Fruit fly (Drosophila melanogaster) whole organism, embryonic: ENCODE measurements around the gene Spn38F.
A peak's percentile ranks its signal among the peaks of the same experiment; 100 is the strongest.

Experiments
- Adf1 ChIP-seq: fragments of 200-800 bp; sonication (Bioruptor generic); IDR thresholded peaks from 2 replicates; pipeline ENCODE4 v1.3.6; 2022; ENCODE audit warnings: missing biosample characterization, missing genetic modification characterization
- Atf6 ChIP-seq: fragments of 200-800 bp; sonication (Bioruptor generic); IDR thresholded peaks from 2 replicates; pipeline ENCODE4 v1.3.6; 2022; ENCODE audit warnings: missing biosample characterization, missing genetic modification characterization
- C15 ChIP-seq: fragments of 200-800 bp; sonication (Bioruptor generic); IDR thresholded peaks from 3 replicates; pipeline ENCODE4 v1.3.6; 2022; ENCODE audit warnings: missing biosample characterization, missing genetic modification characterization
- CG10543 ChIP-seq: fragments of 200-800 bp; sonication (Bioruptor generic); optimal IDR thresholded peaks from 3 replicates; lab custom pipeline; 2017; ENCODE audit warnings: missing biosample characterization, mild to moderate bottlenecking, missing genetic modification characterization, moderate library complexity
- CG11456 ChIP-seq: fragments of 200-800 bp; sonication (Bioruptor generic); IDR thresholded peaks from 3 replicates; pipeline ENCODE4 v1.3.6; 2022; ENCODE audit warnings: missing biosample characterization, missing genetic modification characterization
- CG12071 ChIP-seq: fragments of 200-800 bp; sonication (Bioruptor generic); optimal IDR thresholded peaks from 3 replicates; lab custom pipeline; 2018; ENCODE audit warnings: missing biosample characterization, mild to moderate bottlenecking, missing genetic modification characterization
- CG12769 ChIP-seq: fragments of 200-800 bp; sonication (Bioruptor generic); optimal IDR thresholded peaks from 2 replicates; lab custom pipeline; 2019; ENCODE audit warnings: missing biosample characterization, mild to moderate bottlenecking, missing genetic modification characterization, moderate library complexity
- CG13287 ChIP-seq: fragments of 200-800 bp; sonication (Bioruptor generic); IDR thresholded peaks from 2 replicates; pipeline ENCODE4 v1.3.6; 2022; ENCODE audit warnings: missing biosample characterization, missing genetic modification characterization; ENCODE audit not compliant: partially characterized antibody
- CG15479 ChIP-seq: fragments of 200-800 bp; sonication (Bioruptor generic); optimal IDR thresholded peaks from 3 replicates; lab custom pipeline; 2019; ENCODE audit warnings: missing biosample characterization, mild to moderate bottlenecking, missing genetic modification characterization, moderate library complexity
- CG2199 ChIP-seq: fragments of 200-800 bp; sonication (Bioruptor generic); IDR thresholded peaks from 3 replicates; pipeline ENCODE4 v1.3.6; 2022; ENCODE audit warnings: missing biosample characterization, missing genetic modification characterization
- CG30431 ChIP-seq: fragments of 200-800 bp; sonication (Bioruptor generic); optimal IDR thresholded peaks from 2 replicates; lab custom pipeline; 2017; ENCODE audit warnings: missing biosample characterization, missing genetic modification characterization
- CG31365 ChIP-seq: fragments of 200-800 bp; sonication (Bioruptor generic); optimal IDR thresholded peaks from 2 replicates; lab custom pipeline; 2018; ENCODE audit warnings: missing biosample characterization, mild to moderate bottlenecking, missing genetic modification characterization
- CG31388 ChIP-seq: fragments of 200-800 bp; sonication (Bioruptor generic); optimal IDR thresholded peaks from 2 replicates; lab custom pipeline; 2016; ENCODE audit warnings: missing biosample characterization, missing genetic modification characterization
- CG34224 ChIP-seq: fragments of 200-800 bp; sonication (Bioruptor generic); IDR thresholded peaks from 3 replicates; pipeline ENCODE4 v1.3.6; 2022; ENCODE audit warnings: missing biosample characterization, missing genetic modification characterization; ENCODE audit not compliant: partially characterized antibody
- CG42726 ChIP-seq: fragments of 200-800 bp; sonication (Bioruptor generic); IDR thresholded peaks from 2 replicates; pipeline ENCODE4 v1.3.6; 2022; ENCODE audit warnings: missing biosample characterization, missing genetic modification characterization; ENCODE audit not compliant: partially characterized antibody
- CG6254 ChIP-seq: fragments of 200-800 bp; sonication (Bioruptor generic); optimal IDR thresholded peaks from 3 replicates; lab custom pipeline; 2017; ENCODE audit warnings: mild to moderate bottlenecking, missing biosample characterization, missing genetic modification reagents, missing genetic modification characterization
- Dp ChIP-seq: fragments of 200-800 bp; sonication (Bioruptor generic); optimal IDR thresholded peaks from 2 replicates; lab custom pipeline; 2018; ENCODE audit warnings: missing biosample characterization, mild to moderate bottlenecking, missing genetic modification characterization, moderate library complexity
- Drgx ChIP-seq: fragments of 200-800 bp; sonication (Bioruptor generic); IDR thresholded peaks from 2 replicates; pipeline ENCODE4 v1.3.6; 2022; ENCODE audit warnings: missing biosample characterization, missing genetic modification characterization
- HLH54F ChIP-seq: fragments of 200-800 bp; sonication (Bioruptor generic); optimal IDR thresholded peaks from 3 replicates; lab custom pipeline; 2016; ENCODE audit warnings: missing biosample characterization, missing genetic modification characterization
- Hmr ChIP-seq: fragments of 200-800 bp; sonication (Bioruptor generic); optimal IDR thresholded peaks from 3 replicates; lab custom pipeline; 2017; ENCODE audit warnings: mild to moderate bottlenecking, missing biosample characterization, missing genetic modification reagents, missing genetic modification characterization
- MBD-R2 ChIP-seq: fragments of 200-800 bp; sonication (Bioruptor generic); IDR thresholded peaks from 2 replicates; pipeline ENCODE4 v1.3.6; 2022; ENCODE audit warnings: missing biosample characterization, missing genetic modification characterization
- Med ChIP-seq: fragments of 200-800 bp; sonication (Bioruptor generic); peaks from one replicate; lab custom pipeline; 2016; ENCODE audit warnings: missing biosample characterization, missing genetic modification characterization, mild to moderate bottlenecking, inconsistent platforms, moderate library complexity
- Pdp1 ChIP-seq, 2 experiments: fragments of 200-800 bp; sonication (Bioruptor generic); optimal IDR thresholded peaks; 3 replicates each; lab custom pipeline; 2016; ENCODE audit warnings: missing biosample characterization in 2 of 2, missing genetic modification characterization in 2 of 2, mild to moderate bottlenecking in 1 of 2, moderate library complexity in 1 of 2
- Scr ChIP-seq: fragments of 200-800 bp; sonication (Bioruptor generic); IDR thresholded peaks from 2 replicates; pipeline ENCODE4 v1.3.6; 2022; ENCODE audit warnings: missing biosample characterization, missing genetic modification characterization; ENCODE audit not compliant: partially characterized antibody
- Stat92E ChIP-seq, 3 experiments: fragments of >200 bp in 2 of 3; fragments of 200-800 bp in 1 of 3; sonication (Bioruptor generic) in 1 of 3; optimal IDR thresholded peaks; 2 replicates each; lab custom pipeline; 2017 to 2019; ENCODE audit warnings: missing biosample characterization in 3 of 3, missing genetic modification characterization in 3 of 3, mild to moderate bottlenecking in 1 of 3, moderate library complexity in 1 of 3
- Xbp1 ChIP-seq: fragments of 200-800 bp; sonication (Bioruptor generic); optimal IDR thresholded peaks from 3 replicates; lab custom pipeline; 2016; ENCODE audit warnings: missing biosample characterization, mild to moderate bottlenecking, missing genetic modification characterization
- Xrp1 ChIP-seq: fragments of 200-800 bp; sonication (Bioruptor generic); IDR thresholded peaks from 2 replicates; pipeline ENCODE4 v1.3.6; 2022; ENCODE audit warnings: missing biosample characterization, missing genetic modification characterization
- abd-A ChIP-seq: fragments of 200-800 bp; sonication (Bioruptor generic); optimal IDR thresholded peaks from 3 replicates; lab custom pipeline; 2019; ENCODE audit warnings: missing biosample characterization, mild to moderate bottlenecking, missing genetic modification characterization, moderate library complexity
- ac ChIP-seq: fragments of 200-800 bp; sonication (Bioruptor generic); optimal IDR thresholded peaks from 3 replicates; lab custom pipeline; 2017; ENCODE audit warnings: missing biosample characterization, mild to moderate bottlenecking, missing genetic modification characterization
- chn ChIP-seq: fragments of 200-800 bp; sonication (Bioruptor generic); optimal IDR thresholded peaks from 2 replicates; lab custom pipeline; 2016; ENCODE audit warnings: missing biosample characterization, missing genetic modification characterization
- dm ChIP-seq: fragments of 200-800 bp; sonication (Bioruptor generic); optimal IDR thresholded peaks from 3 replicates; lab custom pipeline; 2016; ENCODE audit warnings: missing biosample characterization, missing genetic modification characterization
- ftz-f1 ChIP-seq: fragments of 200-800 bp; sonication (Bioruptor generic); optimal IDR thresholded peaks from 2 replicates; lab custom pipeline; 2016; ENCODE audit warnings: missing biosample characterization, missing genetic modification characterization
- gfzf ChIP-seq: fragments of 200-800 bp; sonication (Bioruptor generic); optimal IDR thresholded peaks from 2 replicates; lab custom pipeline; 2016; ENCODE audit warnings: missing biosample characterization, mild to moderate bottlenecking, missing genetic modification characterization, moderate library complexity
- grn ChIP-seq: fragments of 200-800 bp; sonication (Bioruptor generic); optimal IDR thresholded peaks from 3 replicates; lab custom pipeline; 2017; ENCODE audit warnings: missing biosample characterization, missing genetic modification characterization
- insv ChIP-seq, 2 experiments: fragments of 200-800 bp; sonication (Bioruptor generic); optimal IDR thresholded peaks; 3 replicates each; lab custom pipeline; 2016 to 2018; ENCODE audit warnings: missing biosample characterization in 2 of 2, missing genetic modification characterization in 2 of 2
- kni ChIP-seq: fragments of 200-800 bp; sonication (Bioruptor generic); optimal IDR thresholded peaks from 3 replicates; lab custom pipeline; 2017; ENCODE audit warnings: mild to moderate bottlenecking, missing biosample characterization, missing genetic modification reagents, missing genetic modification characterization
- nau ChIP-seq: fragments of 200-800 bp; sonication (Bioruptor generic); optimal IDR thresholded peaks from 3 replicates; lab custom pipeline; 2017; ENCODE audit warnings: missing biosample characterization, mild to moderate bottlenecking, missing genetic modification characterization, missing genetic modification reagents
- nerfin-2 ChIP-seq: fragments of 200-800 bp; sonication (Bioruptor generic); IDR thresholded peaks from 2 replicates; pipeline ENCODE4 v1.3.6; 2022; ENCODE audit warnings: missing biosample characterization, missing genetic modification characterization; ENCODE audit not compliant: partially characterized antibody
- p53 ChIP-seq: fragments of 200-800 bp; sonication (Bioruptor generic); optimal IDR thresholded peaks from 2 replicates; lab custom pipeline; 2016; ENCODE audit warnings: missing biosample characterization, missing genetic modification characterization
- pros ChIP-seq: fragments of 200-800 bp; sonication (Bioruptor generic); optimal IDR thresholded peaks from 3 replicates; lab custom pipeline; 2019; ENCODE audit warnings: missing biosample characterization, mild to moderate bottlenecking, missing genetic modification characterization, moderate library complexity
- row ChIP-seq: fragments of 200-800 bp; sonication (Bioruptor generic); IDR thresholded peaks from 3 replicates; pipeline ENCODE4 v1.3.6; 2022; ENCODE audit warnings: missing biosample characterization, missing genetic modification characterization
- sc ChIP-seq, 3 experiments: fragments of >200 bp in 2 of 3; fragments of 200-800 bp in 1 of 3; sonication (Bioruptor generic) in 1 of 3; optimal IDR thresholded peaks; 2 replicates in 2 of 3; 3 replicates in 1 of 3; lab custom pipeline; 2017; ENCODE audit warnings: mild to moderate bottlenecking in 1 of 3, missing biosample characterization in 1 of 3, missing genetic modification characterization in 1 of 3, missing genetic modification reagents in 1 of 3
- slbo ChIP-seq: fragments of 200-800 bp; sonication (Bioruptor generic); IDR thresholded peaks from 2 replicates; pipeline ENCODE4 v1.3.6; 2022; ENCODE audit warnings: missing biosample characterization, missing genetic modification characterization
- sna ChIP-seq: fragments of 200-800 bp; sonication (Bioruptor generic); IDR thresholded peaks from 2 replicates; pipeline ENCODE4 v1.3.6; 2022; ENCODE audit warnings: missing biosample characterization, missing genetic modification characterization; ENCODE audit not compliant: partially characterized antibody
- sob ChIP-seq: fragments of 200-800 bp; sonication (Bioruptor generic); IDR thresholded peaks from 2 replicates; pipeline ENCODE4 v1.3.6; 2022; ENCODE audit warnings: missing biosample characterization, missing genetic modification characterization
- stc ChIP-seq: fragments of 200-800 bp; sonication (Bioruptor generic); IDR thresholded peaks from 2 replicates; pipeline ENCODE4 v1.3.6; 2022; ENCODE audit warnings: missing biosample characterization, missing genetic modification characterization
- vnd ChIP-seq: fragments of 200-800 bp; sonication (Bioruptor generic); IDR thresholded peaks from 3 replicates; pipeline ENCODE4 v1.3.6; 2022; ENCODE audit warnings: missing biosample characterization, missing genetic modification characterization; ENCODE audit not compliant: partially characterized antibody

Gene Spn38F

DNA sequence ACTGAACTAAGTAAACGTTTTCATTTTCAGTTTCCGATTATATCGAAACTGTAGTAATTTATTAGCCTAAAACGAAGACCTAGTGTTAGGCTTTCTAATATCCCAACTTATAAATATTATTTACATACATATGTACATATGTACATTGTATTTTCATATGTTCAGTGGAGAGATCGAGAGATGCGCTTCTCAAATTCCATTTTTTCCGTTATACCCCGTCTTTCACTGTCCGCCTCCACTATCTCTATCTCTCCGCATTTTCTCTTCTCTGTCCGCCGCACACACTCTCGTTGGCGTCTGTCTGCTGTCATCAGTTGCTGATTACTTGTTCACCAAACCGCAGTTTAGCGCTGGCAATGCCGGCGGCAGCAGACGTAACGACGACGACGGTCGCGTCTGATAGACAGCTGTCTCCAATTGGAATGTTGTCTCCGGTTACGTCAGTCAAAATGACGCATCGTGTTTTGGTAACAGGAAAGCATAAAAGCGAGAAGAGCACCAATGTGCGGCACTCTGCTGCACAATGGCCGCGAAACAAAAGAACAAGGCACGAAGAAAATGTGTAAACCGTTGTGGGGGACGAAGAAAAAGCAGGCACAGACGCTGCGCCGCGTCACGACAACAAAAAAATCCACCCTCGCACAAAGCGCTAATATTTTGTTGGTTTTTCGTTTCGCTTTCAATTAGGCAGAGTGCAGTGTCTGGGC, 15.1 kb downstream of the Spn38F start, which contains the start of gene CG9331 (continued):
- TF ChIP-seq Xrp1 (GFP tag; lab: Robert Waterston, UW) (no peak), Adf1 (peak; percentile 68), Xbp1 (GFP tag; lab: Kevin White, UChicago) (no peak), Scr (GFP tag; lab: Robert Waterston, UW) (peak; percentile 43), ac (GFP tag; lab: Kevin White, UChicago) (no peak), dm (GFP tag; lab: Kevin White, UChicago) (peak; percentile 3), CG12071 (peak; percentile 29), gfzf (GFP tag; lab: Kevin White, UChicago) (no peak), Hmr (GFP tag; lab: Kevin White, UChicago) (peak; percentile 5), nau (GFP tag; lab: Kevin White, UChicago) (peak; percentile 24), CG42726 (GFP tag; lab: Robert Waterston, UW) (no peak), pros (GFP tag; lab: Kevin White, UChicago) (peak; percentile 96), Dp (no peak), slbo (GFP tag; lab: Robert Waterston, UW) (no peak), CG31365 (tag; lab: Kevin White, UChicago) (no peak), nerfin-2 (peak; percentile 53; the same call in 1 of the 2 replicates), abd-A (tag; lab: Kevin White, UChicago) (peak; percentile 92), sob (0 out of 2 replicates have a peak, but pooled peaks have one; percentile 45), CG6254 (GFP tag; lab: Kevin White, UChicago) (peak; percentile 36), p53 (no peak), HLH54F (GFP tag; lab: Kevin White, UChicago) (no peak), CG10543 (GFP tag; lab: Kevin White, UChicago) (peak; percentile 66), CG13287 (GFP tag; lab: Robert Waterston, UW) (peak; percentile 33; the same call in 1 of the 2 replicates), vnd (GFP tag; lab: Robert Waterston, UW) (peak; percentile 56; the same call in 1 of the 3 replicates), CG31388 (GFP tag; lab: Kevin White, UChicago) (no peak), sna (GFP tag; lab: Robert Waterston, UW) (peak; percentile 54; the same call in 1 of the 2 replicates), chn (GFP tag; lab: Kevin White, UChicago) (peak; percentile 21), MBD-R2 (GFP tag; lab: Robert Waterston, UW) (peak; percentile 24; the same call in 1 of the 2 replicates), CG34224 (GFP tag; lab: Robert Waterston, UW) (peak; percentile 59; the same call in 2 of the 3 replicates), kni (GFP tag; lab: Kevin White, UChicago) (peak; percentile 86), Atf6 (GFP tag; lab: Robert Waterston, UW) (no peak), Stat92E (GFP tag; optimal IDR thresholded peaks at IDR 0.05; lab: Kevin White, UChicago) (peak in 1 of 3 experiments; percentile 72), ftz-f1 (peak; percentile 46), CG2199 (GFP tag; lab: Robert Waterston, UW) (0 out of 3 replicates have a peak, but pooled peaks have one; percentile 44), CG11456 (GFP tag; lab: Robert Waterston, UW) (no peak), CG15479 (GFP tag; lab: Kevin White, UChicago) (peak; percentile 58), CG30431 (GFP tag; lab: Kevin White, UChicago) (no peak), insv (GFP tag; optimal IDR thresholded peaks at IDR 0.05; lab: Kevin White, UChicago) (peak in 1 of 2 experiments; percentile 90), row (GFP tag; lab: Robert Waterston, UW) (peak; percentile 5), stc (0 out of 2 replicates have a peak, but pooled peaks have one; percentile 12), CG12769 (tag; lab: Kevin White, UChicago) (peak; percentile 33), Med (GFP tag; lab: Kevin White, UChicago) (peak; percentile 90), Drgx (peak; percentile 28; the same call in 1 of the 2 replicates), sc (optimal IDR thresholded peaks at IDR 0.05; lab: Kevin White, UChicago) (no peak), sc (GFP tag; optimal IDR thresholded peaks at IDR 0.05; lab: Kevin White, UChicago) (no peak), Pdp1 (GFP tag; optimal IDR thresholded peaks at IDR 0.05; lab: Kevin White, UChicago) (peak in 1 of 2 experiments; percentile 99), grn (GFP tag; lab: Kevin White, UChicago) (peak; percentile 54), C15 (GFP tag; lab: Robert Waterston, UW) (no peak)
